Worm (Caenorhabditis elegans): ENCODE data around the gene bnc-1.

DNA sequence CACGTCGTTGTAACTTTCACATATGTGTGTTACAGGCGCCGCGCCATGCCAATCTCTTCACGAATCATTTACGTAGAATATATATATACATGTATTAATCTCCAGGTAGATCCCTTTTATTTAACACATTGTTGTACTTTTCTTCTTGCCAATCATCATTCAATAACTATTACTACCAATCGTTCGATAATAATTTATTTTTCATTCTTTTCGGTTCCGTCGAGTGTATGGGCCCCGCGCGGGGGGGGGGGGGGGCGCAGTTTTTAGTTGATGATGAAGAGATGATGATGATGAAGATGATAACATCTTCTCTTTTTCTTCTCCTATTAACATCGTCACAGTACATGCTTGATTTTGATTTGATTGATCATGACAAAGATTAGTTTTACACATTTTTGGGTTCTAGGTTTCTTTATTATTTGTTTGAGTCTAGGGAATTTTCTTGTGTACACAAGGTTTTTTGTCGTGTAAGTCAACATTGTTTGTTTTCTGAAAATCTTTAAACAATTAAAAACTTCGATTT lies 22.5 kb upstream of the bnc-1 start:
- TF ChIP-seq W03F9.2 (tag; optimal IDR thresholded peaks at IDR 0.05) (no peak), dao-5 (tag; optimal IDR thresholded peaks at IDR 0.05) (no peak)
